Worm (Caenorhabditis elegans): ENCODE results near the gene sec-24.2.

DNA sequence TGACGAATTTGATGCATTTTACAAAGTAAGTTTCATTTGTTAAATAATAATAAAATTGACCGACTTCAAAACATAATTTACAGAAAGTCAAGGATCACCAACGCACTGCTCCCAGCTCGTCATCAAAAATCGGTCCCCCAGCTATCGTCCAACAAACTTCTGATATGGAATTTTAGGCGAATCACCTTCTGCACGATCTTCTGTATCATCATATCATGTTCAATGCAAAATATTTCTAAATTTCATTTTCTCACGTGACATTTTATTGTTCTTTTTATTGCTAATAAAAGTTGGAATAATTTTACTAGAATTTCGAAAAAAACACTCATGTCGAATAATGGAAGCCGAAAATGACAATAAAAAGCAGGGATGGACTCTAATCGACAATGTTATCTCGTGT, 49.6 kb upstream of the sec-24.2 start, which contains the start of gene acl-13:
- TF ChIP-seq dao-5 (tag; optimal IDR thresholded peaks at IDR 0.05): no peak
- no peak for TF ChIP-seq him-1 (tag; optimal IDR thresholded peaks at IDR 0.05)
- TF ChIP-seq W03F9.2 (tag; optimal IDR thresholded peaks at IDR 0.05): no peak
